Fruit fly (Drosophila melanogaster) Kc167 (cell line): ENCODE measurements around the gene CG15333.

Source experiments
- Myc ChIP-seq: fragments of >200 bp; optimal IDR thresholded peaks from 2 replicates; lab custom pipeline; 2017; ENCODE audit warnings: missing external identifiers
- Sin3A ChIP-seq: fragments of >200 bp; optimal IDR thresholded peaks from 2 replicates; lab custom pipeline; 2018; ENCODE audit warnings: missing external identifiers
- h ChIP-seq: fragments of >200 bp; optimal IDR thresholded peaks from 3 replicates; lab custom pipeline; 2018; ENCODE audit warnings: missing external identifiers
- psq ChIP-seq: fragments of >200 bp; optimal IDR thresholded peaks from 2 replicates; lab custom pipeline; 2017; ENCODE audit warnings: missing external identifiers

- TF ChIP-seq h (lab: Kevin White, UChicago) (no peak), psq (lab: Kevin White, UChicago) (no peak), Sin3A (lab: Kevin White, UChicago) (no peak), Myc (lab: Kevin White, UChicago) (no peak)
These were observed 36.8 kb upstream of the CG15333 start for dm6 chrX:8057837-8058445.
